In the genomic region with DNA sequence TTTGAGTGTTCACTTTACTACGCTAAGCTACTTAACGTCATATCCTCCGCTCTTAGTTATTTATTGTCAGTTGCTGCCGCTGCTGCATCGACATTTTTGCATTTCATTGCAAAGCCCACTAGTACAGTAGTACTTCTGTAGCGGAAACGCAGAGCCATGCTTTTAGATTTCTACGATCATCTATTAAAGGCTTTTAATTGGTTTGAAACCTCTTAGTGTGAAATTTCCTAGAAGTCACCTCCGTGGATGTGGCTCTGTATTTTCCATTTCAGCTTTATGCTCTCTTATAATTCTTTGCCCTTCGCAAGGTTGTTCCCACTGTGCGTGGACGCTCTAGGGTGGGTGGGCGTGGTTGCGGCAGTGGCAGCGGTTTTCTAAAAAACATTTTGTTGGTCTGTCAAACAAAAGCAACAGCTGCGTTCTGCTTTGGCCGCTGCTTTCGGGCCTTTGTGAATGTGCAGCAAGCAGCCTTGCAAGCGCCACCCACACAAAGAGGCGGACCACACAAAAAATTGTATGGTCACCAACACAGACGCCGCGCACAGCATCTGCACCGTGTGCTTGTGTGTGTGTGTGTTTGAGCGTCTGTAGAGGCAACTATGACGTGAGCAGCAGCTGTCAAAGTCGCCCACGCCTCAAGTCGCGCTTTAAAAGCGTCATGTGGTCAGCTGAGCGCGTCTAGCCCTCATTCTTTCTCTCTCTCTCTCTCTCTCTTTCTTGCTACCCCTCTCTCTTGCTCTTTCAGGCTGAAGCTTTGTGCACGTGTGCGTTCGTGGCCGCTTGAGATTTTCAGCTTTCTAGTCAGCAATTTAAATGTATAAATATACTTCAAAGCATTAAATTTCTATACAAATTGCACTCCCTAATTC, we compare ENCODE assay signal across 4 fruit fly cellular contexts.
A peak's percentile ranks its signal among the peaks of the same experiment; 100 is the strongest.
TF ChIP-seq lines count a peak whose summit lies in the region.

No protein-coding gene starts in this region.

- no peak for TF ChIP-seq CTCF in whole organism, embryonic (GFP tag; optimal IDR thresholded peaks at IDR 0.05; lab: Kevin White, UChicago)

TF ChIP-seq in whole organism, adult, 20 proteins besides CTCF, POLR2A, EP300 and RAD21:
- TF ChIP-seq bab1 (GFP tag; optimal IDR thresholded peaks at IDR 0.05; lab: Kevin White, UChicago) (no peak), Clk (GFP tag; optimal IDR thresholded peaks at IDR 0.05; lab: Kevin White, UChicago) (no peak), cnc (optimal IDR thresholded peaks at IDR 0.05; lab: Kevin White, UChicago) (no peak), ovo (GFP tag; optimal IDR thresholded peaks at IDR 0.05; lab: Kevin White, UChicago) (no peak), CG7101 (tag; optimal IDR thresholded peaks at IDR 0.05; lab: Kevin White, UChicago) (no peak), pad (GFP tag; optimal IDR thresholded peaks at IDR 0.05; lab: Kevin White, UChicago) (no peak), tj (GFP tag; optimal IDR thresholded peaks at IDR 0.05; lab: Kevin White, UChicago) (peak; percentile 55), CG5204 (GFP tag; optimal IDR thresholded peaks at IDR 0.05; lab: Kevin White, UChicago) (no peak), CG12768 (GFP tag; optimal IDR thresholded peaks at IDR 0.05; lab: Kevin White, UChicago) (no peak), Mnt (GFP tag; optimal IDR thresholded peaks at IDR 0.05; lab: Kevin White, UChicago) (no peak), CG7045 (GFP tag; optimal IDR thresholded peaks at IDR 0.05; lab: Kevin White, UChicago) (peak; percentile 21), CG1620 (GFP tag; optimal IDR thresholded peaks at IDR 0.05; lab: Kevin White, UChicago) (no peak), CG11617 (GFP tag; optimal IDR thresholded peaks at IDR 0.05; lab: Kevin White, UChicago) (no peak)

TF ChIP-seq in whole organism, embryonic, 481 proteins besides CTCF, POLR2A, EP300 and RAD21 (continues in another document):
- no peak for TF ChIP-seq bsh (GFP tag; optimal IDR thresholded peaks at IDR 0.05; lab: Kevin White, UChicago)
- peak; percentile 50 for TF ChIP-seq Drgx (GFP tag; IDR thresholded peaks at IDR 0.05; lab: Robert Waterston, UW)
- TF ChIP-seq sob (GFP tag; IDR thresholded peaks at IDR 0.05; lab: Robert Waterston, UW): no peak
- no peak for TF ChIP-seq CG11093 (GFP tag; IDR thresholded peaks at IDR 0.05; lab: Robert Waterston, UW)
- TF ChIP-seq cato (GFP tag; optimal IDR thresholded peaks at IDR 0.05; lab: Kevin White, UChicago; ENCODE audit: borderline replicate concordance): no peak
- 0 out of 3 replicates have a peak, but pooled peaks have one; percentile 29 for TF ChIP-seq ci (GFP tag; IDR thresholded peaks at IDR 0.05; lab: Robert Waterston, UW)
- no peak for TF ChIP-seq CG17829 (tag; optimal IDR thresholded peaks at IDR 0.05; lab: Kevin White, UChicago)
- peak; percentile 28 for TF ChIP-seq chn (GFP tag; optimal IDR thresholded peaks at IDR 0.05; lab: Kevin White, UChicago)
- no peak for TF ChIP-seq CG14667 (GFP tag; IDR thresholded peaks at IDR 0.05; lab: Robert Waterston, UW)
- peak; percentile 11 for TF ChIP-seq pros (GFP tag; optimal IDR thresholded peaks at IDR 0.05; lab: Kevin White, UChicago)
- peak; percentile 67 for TF ChIP-seq Med (GFP tag; lab: Kevin White, UChicago)
- TF ChIP-seq gcm (GFP tag; optimal IDR thresholded peaks at IDR 0.05; lab: Kevin White, UChicago): no peak
- no peak for TF ChIP-seq CG11695 (GFP tag; IDR thresholded peaks at IDR 0.05; lab: Robert Waterston, UW)
- TF ChIP-seq CG32767 (GFP tag; IDR thresholded peaks at IDR 0.05; lab: Robert Waterston, UW): no peak
- no peak for TF ChIP-seq MBD-R2 (GFP tag; IDR thresholded peaks at IDR 0.05; lab: Robert Waterston, UW)
- TF ChIP-seq Nf-YB (GFP tag; optimal IDR thresholded peaks at IDR 0.05; lab: Kevin White, UChicago): no peak
- TF ChIP-seq emc (GFP tag; optimal IDR thresholded peaks at IDR 0.05; lab: Kevin White, UChicago): no peak
- peak; percentile 41 to 53 for TF ChIP-seq Trl (optimal IDR thresholded peaks at IDR 0.05; lab: Kevin White, UChicago)
- TF ChIP-seq Trl (GFP tag; optimal IDR thresholded peaks at IDR 0.05; lab: Kevin White, UChicago): no peak
- no peak for TF ChIP-seq Opbp (GFP tag; IDR thresholded peaks at IDR 0.05; lab: Robert Waterston, UW; ENCODE audit: partially characterized antibody)
- no peak for TF ChIP-seq CG3995 (GFP tag; optimal IDR thresholded peaks at IDR 0.05; lab: Kevin White, UChicago)
- no peak for TF ChIP-seq disco-r (GFP tag; optimal IDR thresholded peaks at IDR 0.05; lab: Kevin White, UChicago)
- TF ChIP-seq CG5180 (GFP tag; optimal IDR thresholded peaks at IDR 0.05; lab: Kevin White, UChicago): no peak
- TF ChIP-seq lola (GFP tag; optimal IDR thresholded peaks at IDR 0.05; lab: Kevin White, UChicago): no peak

TF ChIP-seq in whole organism, prepupa, 60 proteins besides CTCF, POLR2A, EP300 and RAD21 (continues in another document):
- TF ChIP-seq CG6792 (GFP tag; optimal IDR thresholded peaks at IDR 0.05; lab: Kevin White, UChicago): no peak
- TF ChIP-seq CG3919 (GFP tag; optimal IDR thresholded peaks at IDR 0.05; lab: Kevin White, UChicago): no peak
- TF ChIP-seq CG6163 (GFP tag; IDR thresholded peaks at IDR 0.05; lab: Robert Waterston, UW): peak; percentile 42; the same call in 2 of the 3 replicates
- TF ChIP-seq fkh (GFP tag; optimal IDR thresholded peaks at IDR 0.05; lab: Kevin White, UChicago): no peak
- TF ChIP-seq CG8119 (GFP tag; IDR thresholded peaks at IDR 0.05; lab: Robert Waterston, UW): peak; percentile 29; the same call in 1 of the 3 replicates
- TF ChIP-seq CG6276 (GFP tag; optimal IDR thresholded peaks at IDR 0.05; lab: Kevin White, UChicago): no peak
- no peak for TF ChIP-seq CG4318 (GFP tag; optimal IDR thresholded peaks at IDR 0.05; lab: Kevin White, UChicago)
- peak; percentile 35 for TF ChIP-seq Hr4 (GFP tag; optimal IDR thresholded peaks at IDR 0.05; lab: Kevin White, UChicago)
- no peak for TF ChIP-seq pdm3 (GFP tag; optimal IDR thresholded peaks at IDR 0.05; lab: Kevin White, UChicago)
- TF ChIP-seq Eip78C (GFP tag; lab: Kevin White, UChicago): peak; percentile 37
- TF ChIP-seq CG15336 (GFP tag; IDR thresholded peaks at IDR 0.05; lab: Robert Waterston, UW): 0 out of 2 replicates have a peak, but pooled peaks have one; percentile 18
- TF ChIP-seq OdsH (GFP tag; optimal IDR thresholded peaks at IDR 0.05; lab: Kevin White, UChicago): peak; percentile 22
- TF ChIP-seq CG10669 (GFP tag; optimal IDR thresholded peaks at IDR 0.05; lab: Kevin White, UChicago): no peak
- TF ChIP-seq cyc (GFP tag; optimal IDR thresholded peaks at IDR 0.05; lab: Kevin White, UChicago): no peak
- TF ChIP-seq acj6 (GFP tag; optimal IDR thresholded peaks at IDR 0.05; lab: Kevin White, UChicago): no peak
- no peak for TF ChIP-seq ss (GFP tag; optimal IDR thresholded peaks at IDR 0.05; lab: Kevin White, UChicago)
- no peak for TF ChIP-seq CG11762 (GFP tag; optimal IDR thresholded peaks at IDR 0.05; lab: Kevin White, UChicago; ENCODE audit: insufficient read depth)
- no peak for TF ChIP-seq CG1621 (tag; optimal IDR thresholded peaks at IDR 0.05; lab: Kevin White, UChicago)
- TF ChIP-seq Gug (GFP tag; IDR thresholded peaks at IDR 0.05; lab: Robert Waterston, UW): no peak
- peak; percentile 49 for TF ChIP-seq CG32006 (GFP tag; optimal IDR thresholded peaks at IDR 0.05; lab: Kevin White, UChicago)
- peak; percentile 25; the same call in 1 of the 2 replicates for TF ChIP-seq CG11294 (GFP tag; IDR thresholded peaks at IDR 0.05; lab: Robert Waterston, UW)
- TF ChIP-seq Hr38 (GFP tag; optimal IDR thresholded peaks at IDR 0.05; lab: Kevin White, UChicago): no peak
- TF ChIP-seq CG34406 (GFP tag; optimal IDR thresholded peaks at IDR 0.05; lab: Kevin White, UChicago): no peak
- TF ChIP-seq CG16779 (tag; optimal IDR thresholded peaks at IDR 0.05; lab: Kevin White, UChicago): no peak
- TF ChIP-seq Hr39 (GFP tag; optimal IDR thresholded peaks at IDR 0.05; lab: Kevin White, UChicago): peak; percentile 1

TF ChIP-seq in whole organism, pupa, 21 proteins besides CTCF, POLR2A, EP300 and RAD21:
- TF ChIP-seq rn (GFP tag; IDR thresholded peaks at IDR 0.05; lab: Robert Waterston, UW) (no peak), CG13204 (GFP tag; optimal IDR thresholded peaks at IDR 0.05; lab: Kevin White, UChicago) (peak; percentile 51), CG4496 (GFP tag; IDR thresholded peaks at IDR 0.05; lab: Robert Waterston, UW) (0 out of 3 replicates have a peak, but pooled peaks have one; percentile 28), Pif1A (GFP tag; optimal IDR thresholded peaks at IDR 0.05; lab: Kevin White, UChicago) (no peak), EcR (GFP tag; optimal IDR thresholded peaks at IDR 0.05; lab: Kevin White, UChicago) (no peak), CG9948 (tag; optimal IDR thresholded peaks at IDR 0.05; lab: Kevin White, UChicago) (no peak), Snoo (tag; optimal IDR thresholded peaks at IDR 0.05; lab: Kevin White, UChicago) (no peak), CG14655 (GFP tag; optimal IDR thresholded peaks at IDR 0.05; lab: Kevin White, UChicago) (peak; percentile 6), fd96Ca (GFP tag; IDR thresholded peaks at IDR 0.05; lab: Robert Waterston, UW) (peak; percentile 66; the same call in 2 of the 3 replicates), D1 (tag; optimal IDR thresholded peaks at IDR 0.05; lab: Kevin White, UChicago) (no peak), CG8159 (tag; optimal IDR thresholded peaks at IDR 0.05; lab: Kevin White, UChicago) (no peak), CG8301 (tag; optimal IDR thresholded peaks at IDR 0.05; lab: Kevin White, UChicago) (no peak), CG17806 (tag; optimal IDR thresholded peaks at IDR 0.05; lab: Kevin White, UChicago) (no peak), CG15710 (tag; optimal IDR thresholded peaks at IDR 0.05; lab: Kevin White, UChicago) (peak; percentile 3), Ets98B (GFP tag; IDR thresholded peaks at IDR 0.05; lab: Robert Waterston, UW) (no peak), Pif1B (GFP tag; optimal IDR thresholded peaks at IDR 0.05; lab: Kevin White, UChicago) (no peak)
